Worm (Caenorhabditis elegans): ENCODE data around the gene T01B7.5.

DNA sequence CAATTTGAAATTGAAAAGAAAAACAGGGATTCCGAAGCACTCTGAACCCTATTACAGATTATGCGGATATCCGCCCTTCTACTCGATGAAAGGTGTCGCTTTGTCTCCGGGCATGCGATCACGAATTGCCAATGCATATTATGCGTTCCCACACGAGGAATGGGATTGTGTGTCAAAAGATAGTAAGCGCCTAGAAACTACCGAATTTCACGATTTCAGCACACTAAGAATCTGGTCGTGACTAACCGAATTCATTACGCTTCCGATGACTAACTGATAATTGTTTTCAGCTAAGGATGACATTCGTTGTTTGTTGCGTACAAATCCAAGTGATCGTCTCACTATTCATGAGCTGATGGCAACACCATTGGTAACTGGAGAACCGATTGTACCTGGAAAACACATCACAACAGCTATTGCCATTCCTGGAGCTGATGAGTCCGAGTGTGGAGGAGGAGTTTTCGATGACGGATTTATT is 29.7 kb downstream of the T01B7.5 start:
- no peak for TF ChIP-seq pha-4 (tag; optimal IDR thresholded peaks at IDR 0.05)
- no peak for TF ChIP-seq pqm-1 (tag; optimal IDR thresholded peaks at IDR 0.05)
- no peak for TF ChIP-seq fkh-10 (GFP tag; optimal IDR thresholded peaks at IDR 0.05)
- TF ChIP-seq nhr-76 (tag; optimal IDR thresholded peaks at IDR 0.05), result no peak
- TF ChIP-seq R02D3.7 (tag; optimal IDR thresholded peaks at IDR 0.05), result no peak
- TF ChIP-seq unc-62 (GFP tag; optimal IDR thresholded peaks at IDR 0.05), result no peak
- no peak for TF ChIP-seq daf-12 (tag; optimal IDR thresholded peaks at IDR 0.05)
- no peak for TF ChIP-seq mdl-1 (tag; optimal IDR thresholded peaks at IDR 0.05)
- TF ChIP-seq snpc-4 (tag; optimal IDR thresholded peaks at IDR 0.05), result no peak
- peak; percentile 92 for TF ChIP-seq ama-1 (optimal IDR thresholded peaks at IDR 0.05)
- no peak for TF ChIP-seq nhr-23 (tag; optimal IDR thresholded peaks at IDR 0.05)
- TF ChIP-seq nhr-11 (tag; optimal IDR thresholded peaks at IDR 0.05), result no peak
- TF ChIP-seq hmg-11 (tag; optimal IDR thresholded peaks at IDR 0.05), result no peak
